Fruit fly (Drosophila melanogaster): ENCODE measurements around the gene CG31268.
A peak's percentile ranks its signal among the peaks of the same experiment; 100 is the strongest.

Gene CG31268

DNA sequence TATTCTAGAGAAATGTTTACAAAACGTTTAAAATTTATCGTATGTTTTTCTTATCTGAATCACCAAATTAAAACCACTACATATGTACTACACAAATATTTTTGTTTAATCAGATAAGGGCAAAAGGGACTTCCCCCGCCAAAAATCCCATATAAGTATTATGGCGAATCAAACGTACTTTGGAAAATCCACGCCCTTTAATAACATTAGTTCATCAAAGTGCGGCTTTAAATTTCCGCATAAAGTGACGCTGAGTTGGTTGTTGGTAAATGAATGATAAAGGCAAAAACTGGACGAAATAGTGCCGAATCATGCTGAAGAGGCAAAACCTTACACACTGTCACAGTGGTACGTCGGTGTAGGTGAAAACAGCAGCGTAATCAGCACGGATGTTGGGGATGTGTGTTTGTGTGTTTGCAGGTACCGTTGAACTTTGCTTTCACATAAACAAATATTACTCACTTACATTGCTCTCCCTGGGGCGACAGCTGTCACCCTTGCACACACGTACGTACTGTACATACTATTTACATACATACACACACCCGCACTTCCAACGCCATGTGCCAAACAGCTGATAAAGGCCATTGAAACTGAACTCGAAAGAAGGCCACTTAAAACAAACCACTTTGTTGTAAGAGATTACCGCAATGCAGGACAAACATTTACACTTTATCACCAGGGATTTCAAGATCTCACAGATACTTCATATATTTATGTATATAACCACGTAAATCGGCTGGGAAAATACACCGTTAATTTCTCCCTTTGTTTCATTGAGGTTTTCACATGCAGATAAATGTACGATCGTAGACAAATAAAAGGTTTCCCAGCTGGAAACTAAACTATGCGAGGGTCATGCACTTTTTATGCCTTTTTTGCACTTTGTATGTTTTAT, 47.6 kb downstream of the CG31268 start (continued):
- TF ChIP-seq CG11762 (GFP tag; optimal IDR thresholded peaks at IDR 0.05; ENCODE audit: insufficient read depth), result no peak
- TF ChIP-seq spab (GFP tag; optimal IDR thresholded peaks at IDR 0.05), result peak; percentile 31
- peak; percentile 20 for TF ChIP-seq CG16779 (tag; optimal IDR thresholded peaks at IDR 0.05)
- TF ChIP-seq CG15336 (GFP tag; IDR thresholded peaks at IDR 0.05), result peak; percentile 42
- TF ChIP-seq fd59A (GFP tag; optimal IDR thresholded peaks at IDR 0.05), result no peak
- TF ChIP-seq Ets96B (tag; optimal IDR thresholded peaks at IDR 0.05), result no peak
- TF ChIP-seq CG10669 (GFP tag; optimal IDR thresholded peaks at IDR 0.05), result no peak
- TF ChIP-seq achi (GFP tag; optimal IDR thresholded peaks at IDR 0.05), result no peak
- no peak for TF ChIP-seq CG7368 (GFP tag; optimal IDR thresholded peaks at IDR 0.05)
- TF ChIP-seq Gug (GFP tag; IDR thresholded peaks at IDR 0.05), result no peak
- no peak for TF ChIP-seq Hr4 (GFP tag; optimal IDR thresholded peaks at IDR 0.05)
- peak; percentile 18 for TF ChIP-seq net (GFP tag; optimal IDR thresholded peaks at IDR 0.05)
- peak; percentile 76 for TF ChIP-seq CG6163 (GFP tag; IDR thresholded peaks at IDR 0.05)
- no peak; the same call in 2 of the 3 replicates for TF ChIP-seq eg (GFP tag; IDR thresholded peaks at IDR 0.05)
- no peak for TF ChIP-seq CG4318 (GFP tag; optimal IDR thresholded peaks at IDR 0.05)
- TF ChIP-seq CG1621 (tag; optimal IDR thresholded peaks at IDR 0.05), result peak; percentile 35
- TF ChIP-seq fkh (GFP tag; optimal IDR thresholded peaks at IDR 0.05), result no peak
- TF ChIP-seq Eip75B (GFP tag; optimal IDR thresholded peaks at IDR 0.05), result peak; percentile 36
- TF ChIP-seq esn (GFP tag; optimal IDR thresholded peaks at IDR 0.05), result no peak
- TF ChIP-seq OdsH (GFP tag; optimal IDR thresholded peaks at IDR 0.05), result no peak
- TF ChIP-seq pdm3 (GFP tag; optimal IDR thresholded peaks at IDR 0.05), result no peak
- no peak for TF ChIP-seq Hr38 (GFP tag; optimal IDR thresholded peaks at IDR 0.05)

dm6 chr3R:17079859-17080255, 48.3 kb downstream of the CG31268 start, which contains the start of the genes Keap1 and kuk:
TSS of gene Keap1 (minus strand) at chr3R:17079945.
TSS of gene kuk (plus strand) at chr3R:17080244.
- peak; percentile 17 for TF ChIP-seq CG11762 (GFP tag; optimal IDR thresholded peaks at IDR 0.05; ENCODE audit: insufficient read depth)
- TF ChIP-seq eg (GFP tag; IDR thresholded peaks at IDR 0.05), result peak; percentile 72; the same call in 1 of the 3 replicates
- TF ChIP-seq esn (GFP tag; optimal IDR thresholded peaks at IDR 0.05), result peak; percentile 69
- TF ChIP-seq pdm3 (GFP tag; optimal IDR thresholded peaks at IDR 0.05), result peak; percentile 60
- TF ChIP-seq CG6163 (GFP tag; IDR thresholded peaks at IDR 0.05), result peak; percentile 38; the same call in 1 of the 3 replicates
- TF ChIP-seq CG4318 (GFP tag; optimal IDR thresholded peaks at IDR 0.05), result no peak
- TF ChIP-seq spab (GFP tag; optimal IDR thresholded peaks at IDR 0.05), result no peak
- TF ChIP-seq topi (GFP tag; optimal IDR thresholded peaks at IDR 0.05), result peak; percentile 19
- TF ChIP-seq Hr39 (GFP tag; optimal IDR thresholded peaks at IDR 0.05), result peak; percentile 61
- no peak for TF ChIP-seq CG6276 (GFP tag; optimal IDR thresholded peaks at IDR 0.05)
- TF ChIP-seq Ets96B (tag; optimal IDR thresholded peaks at IDR 0.05), result no peak
- TF ChIP-seq Lpt (GFP tag; optimal IDR thresholded peaks at IDR 0.05), result peak; percentile 23
- TF ChIP-seq fkh (GFP tag; optimal IDR thresholded peaks at IDR 0.05), result peak; percentile 99
- peak; percentile 31 for TF ChIP-seq CG6808 (GFP tag; optimal IDR thresholded peaks at IDR 0.05)
- TF ChIP-seq cyc (GFP tag; optimal IDR thresholded peaks at IDR 0.05), result peak; percentile 43
- TF ChIP-seq CG8319 (GFP tag; optimal IDR thresholded peaks at IDR 0.05), result peak; percentile 19
- TF ChIP-seq dac (GFP tag; optimal IDR thresholded peaks at IDR 0.05), result no peak
- no peak for TF ChIP-seq fd85E (GFP tag; optimal IDR thresholded peaks at IDR 0.05)
- TF ChIP-seq Eip75B (GFP tag; optimal IDR thresholded peaks at IDR 0.05), result peak; percentile 24
- peak; percentile 68 for TF ChIP-seq vri (GFP tag; optimal IDR thresholded peaks at IDR 0.05)
- no peak for TF ChIP-seq ss (GFP tag; optimal IDR thresholded peaks at IDR 0.05)
- peak; percentile 35 for TF ChIP-seq CG3032 (tag; optimal IDR thresholded peaks at IDR 0.05)
- TF ChIP-seq CG3919 (GFP tag; optimal IDR thresholded peaks at IDR 0.05), result peak; percentile 41
- TF ChIP-seq CG8119 (GFP tag; IDR thresholded peaks at IDR 0.05), result no peak
- peak; percentile 27 for TF ChIP-seq Eip78C (GFP tag)
- TF ChIP-seq salr (GFP tag; optimal IDR thresholded peaks at IDR 0.05), result no peak
- peak; percentile 21 for TF ChIP-seq CG32006 (GFP tag; optimal IDR thresholded peaks at IDR 0.05)
- TF ChIP-seq CG31627 (GFP tag; optimal IDR thresholded peaks at IDR 0.05), result peak; percentile 65
- TF ChIP-seq Sox15 (GFP tag; optimal IDR thresholded peaks at IDR 0.05), result peak; percentile 17
- peak; percentile 36 for TF ChIP-seq Sox102F (GFP tag; optimal IDR thresholded peaks at IDR 0.05)
- TF ChIP-seq Gug (GFP tag; IDR thresholded peaks at IDR 0.05), result peak; percentile 48; the same call in 1 of the 2 replicates
- TF ChIP-seq Met (GFP tag; optimal IDR thresholded peaks at IDR 0.05), result peak; percentile 71
- peak; percentile 54 for TF ChIP-seq CG10631 (GFP tag; optimal IDR thresholded peaks at IDR 0.05)
- TF ChIP-seq Sox14 (GFP tag; optimal IDR thresholded peaks at IDR 0.05), result peak; percentile 84
- peak; percentile 8 for TF ChIP-seq CG6792 (GFP tag; optimal IDR thresholded peaks at IDR 0.05)
- TF ChIP-seq achi (GFP tag; optimal IDR thresholded peaks at IDR 0.05), result peak; percentile 17
- peak; percentile 43 for TF ChIP-seq Eip93F (GFP tag; optimal IDR thresholded peaks at IDR 0.05)

All from whole organism, prepupa.